Fruit fly (Drosophila melanogaster): Measurements from ENCODE around the gene CG5639.

- TF ChIP-seq Hr96 (GFP tag; optimal IDR thresholded peaks at IDR 0.05) (no peak), pad (GFP tag; optimal IDR thresholded peaks at IDR 0.05) (no peak)
Observed at dm6 chr3R:27568545-27568944, 27.4 kb downstream of the CG5639 start.
